Worm (Caenorhabditis elegans): Measurements from ENCODE around the gene try-12.

DNA sequence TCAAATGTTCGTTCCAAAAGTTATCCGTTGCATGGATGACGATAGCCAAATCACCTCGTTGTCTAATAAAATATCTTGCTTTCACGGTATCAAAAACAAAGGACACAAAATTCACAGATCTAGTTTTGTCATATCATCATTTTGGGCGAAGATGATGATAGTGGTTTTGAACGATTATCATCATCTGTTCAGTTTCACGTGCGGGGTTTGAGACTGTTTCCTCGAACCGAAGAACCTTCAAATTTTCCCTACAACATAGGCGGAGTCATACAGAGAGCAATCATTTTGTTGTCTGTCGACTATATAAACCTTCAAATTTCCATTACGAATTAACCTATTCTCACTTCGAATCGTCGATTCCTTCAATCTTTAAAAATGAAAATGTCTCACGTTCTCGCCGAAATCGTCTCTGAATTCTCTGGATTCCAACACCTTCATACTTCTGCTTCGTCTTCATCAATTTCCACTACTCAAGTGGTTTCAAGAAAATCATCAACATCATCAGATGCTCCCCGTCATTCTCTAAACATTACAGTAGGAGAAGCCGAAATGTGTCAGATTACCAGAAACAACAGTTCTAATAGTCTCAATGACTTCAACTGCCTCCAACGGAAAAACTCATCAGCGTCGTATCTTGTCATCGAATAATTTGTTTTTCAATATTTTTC, 35.9 kb upstream of the try-12 start, which contains the start of gene F18E3.11:
- TF ChIP-seq Y56A3A.18 (GFP tag; IDR thresholded peaks at IDR 0.05) (no peak), dox-1 (GFP tag; IDR thresholded peaks at IDR 0.05) (no peak), F22D6.2 (tag; optimal IDR thresholded peaks at IDR 0.05) (no peak), unc-62 (GFP tag; optimal IDR thresholded peaks at IDR 0.05) (no peak), snpc-4 (GFP tag; optimal IDR thresholded peaks at IDR 0.05) (no peak), snpc-4 (tag; optimal IDR thresholded peaks at IDR 0.05) (no peak), pha-4 (tag; optimal IDR thresholded peaks at IDR 0.05) (no peak), nfya-2 (GFP tag; IDR thresholded peaks at IDR 0.05) (no peak)
